Worm (Caenorhabditis elegans): ENCODE results near the gene srw-67.
A peak's percentile ranks its signal among the peaks of the same experiment; 100 is the strongest.

srw-67 gene

DNA sequence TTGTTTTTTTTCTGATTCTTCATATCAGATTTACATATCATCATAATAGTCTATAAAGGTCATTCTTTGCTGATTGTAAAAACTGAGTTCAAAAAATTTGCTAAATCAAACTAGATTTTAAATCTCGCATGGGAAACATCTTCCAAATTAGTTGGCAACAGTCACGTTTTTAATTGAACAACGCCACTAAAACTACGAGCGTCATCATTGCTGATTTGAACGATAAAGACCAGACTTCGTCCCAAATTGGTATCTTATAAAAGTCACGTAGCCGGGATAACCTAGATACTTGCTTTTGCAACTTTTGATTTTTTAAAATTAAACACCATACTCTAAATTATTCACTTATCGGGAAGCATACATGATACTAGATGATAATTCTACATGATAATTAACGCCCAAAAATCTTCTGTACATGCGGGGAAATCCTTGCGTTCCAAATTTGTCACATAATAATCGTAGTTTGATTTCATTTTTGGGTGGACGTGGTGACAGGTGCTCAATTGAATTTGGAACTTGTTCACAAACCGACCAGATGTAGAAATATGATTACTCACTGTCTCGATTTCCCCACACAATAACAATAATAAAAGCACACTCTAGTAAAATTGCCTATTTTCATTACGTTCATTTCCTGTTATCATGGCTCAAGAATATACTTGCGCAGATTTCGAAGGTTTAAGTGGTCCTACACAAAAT lies at the start of gene srw-67:
Gene srw-67 (plus strand): TSS at position 643 of the 699 bp plus-strand sequence.
- TF ChIP-seq irx-1 (tag; optimal IDR thresholded peaks at IDR 0.05) (no peak), unc-86 (tag; optimal IDR thresholded peaks at IDR 0.05) (no peak), swsn-7 (tag; optimal IDR thresholded peaks at IDR 0.05) (no peak), snu-23 (GFP tag; optimal IDR thresholded peaks at IDR 0.05) (no peak), elt-3 (tag; optimal IDR thresholded peaks at IDR 0.05) (peak in 1 of 6 experiments; percentile 33), zag-1 (tag; optimal IDR thresholded peaks at IDR 0.05) (no peak), lsy-2 (tag; optimal IDR thresholded peaks at IDR 0.05) (no peak), efl-1 (optimal IDR thresholded peaks at IDR 0.05) (no peak), efl-1 (GFP tag; optimal IDR thresholded peaks at IDR 0.05 in 1 of 2) (peak in 1 of 2 experiments; percentile 41), efl-3 (GFP tag; optimal IDR thresholded peaks at IDR 0.05) (no peak), blmp-1 (tag; optimal IDR thresholded peaks at IDR 0.05) (peak; percentile 14), lin-39 (tag; optimal IDR thresholded peaks at IDR 0.05) (no peak)

ce11 chrV:7369578-7369977 lies 47.9 kb upstream of the srw-67 start, which contains the start of gene srj-14:
Gene srj-14 (plus strand): TSS chrV:7369708.
- TF ChIP-seq C34B4.2 (tag; optimal IDR thresholded peaks at IDR 0.05) = no peak
- TF ChIP-seq xbp-1 (tag; optimal IDR thresholded peaks at IDR 0.05) = no peak
- TF ChIP-seq ztf-11 (tag; optimal IDR thresholded peaks at IDR 0.05) = no peak
- TF ChIP-seq ceh-63 (GFP tag; optimal IDR thresholded peaks at IDR 0.05) = no peak
- TF ChIP-seq ztf-4 (tag; optimal IDR thresholded peaks at IDR 0.05) = no peak
- no peak for TF ChIP-seq efl-1 (optimal IDR thresholded peaks at IDR 0.05)
- peak in 1 of 2 experiments; percentile 77 for TF ChIP-seq efl-1 (GFP tag; optimal IDR thresholded peaks at IDR 0.05 in 1 of 2)

- TF ChIP-seq fkh-8 (tag; optimal IDR thresholded peaks at IDR 0.05) (peak; percentile 50), jun-1 (tag; optimal IDR thresholded peaks at IDR 0.05) (no peak)
Observed at ce11 chrV:7374090-7374489, 43.4 kb upstream of the srw-67 start, which contains the start of gene srx-56. Gene srx-56 (plus strand): TSS chrV:7374390.

DNA sequence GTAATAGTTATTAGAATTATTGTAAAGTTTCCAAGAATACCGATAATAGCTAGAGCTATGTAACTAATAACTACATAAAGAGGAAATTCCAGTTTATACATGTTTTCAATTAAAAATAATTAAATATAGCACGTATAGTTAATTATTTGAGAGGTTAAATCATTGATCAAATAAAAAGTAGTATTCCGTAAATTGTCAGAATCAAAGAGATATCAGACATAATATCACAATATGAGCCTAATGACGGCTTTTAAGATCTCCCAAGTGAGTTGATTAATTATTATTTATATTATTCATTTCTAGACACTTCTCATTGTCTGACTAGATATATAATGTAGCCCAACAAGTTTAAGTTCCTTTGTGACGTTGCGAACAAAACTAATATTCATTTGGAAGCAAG lies 38.1 kb upstream of the srw-67 start, which contains the start of gene srsx-24:
Gene srsx-24 (minus strand): TSS at position 101 of the 400 bp plus-strand sequence.
- no peak for TF ChIP-seq fkh-4 (tag; optimal IDR thresholded peaks at IDR 0.05; ENCODE audit: borderline replicate concordance)
- no peak for TF ChIP-seq xbp-1 (tag; optimal IDR thresholded peaks at IDR 0.05)
- peak; percentile 40 for TF ChIP-seq ceh-8 (GFP tag; optimal IDR thresholded peaks at IDR 0.05)
- no peak for TF ChIP-seq F16B12.6 (tag; optimal IDR thresholded peaks at IDR 0.05)
- TF ChIP-seq nhr-11 (tag; optimal IDR thresholded peaks at IDR 0.05) = no peak
- no peak for TF ChIP-seq lir-3 (tag; optimal IDR thresholded peaks at IDR 0.05; ENCODE audit: poor library complexity)
- no peak for TF ChIP-seq nhr-90 (tag; optimal IDR thresholded peaks at IDR 0.05; ENCODE audit: poor library complexity)

ce11 chrV:7381008-7381407 lies 36.5 kb upstream of the srw-67 start, which contains the start of gene C03G6.17:
Gene C03G6.17 (minus strand): TSS chrV:7381108.
- peak; percentile 22 for TF ChIP-seq blmp-1 (tag; optimal IDR thresholded peaks at IDR 0.05)
- TF ChIP-seq ceh-90 (tag; optimal IDR thresholded peaks at IDR 0.05) = no peak
- peak; percentile 63 for TF ChIP-seq nhr-85 (tag)

ce11 chrV:7386052-7386573 lies 31.3 kb upstream of the srw-67 start, which contains the start of gene srp-6:
Gene srp-6 (minus strand): TSS chrV:7386102.
- TF ChIP-seq fkh-8 (tag; optimal IDR thresholded peaks at IDR 0.05) = peak; percentile 42
- no peak for TF ChIP-seq fos-1 (tag; optimal IDR thresholded peaks at IDR 0.05)
- peak; percentile 37 for TF ChIP-seq lin-14 (GFP tag; optimal IDR thresholded peaks at IDR 0.05)
- no peak for TF ChIP-seq ets-5 (GFP tag; IDR thresholded peaks at IDR 0.05)
- peak; percentile 35 for TF ChIP-seq blmp-1 (tag; optimal IDR thresholded peaks at IDR 0.05)
- peak; percentile 57 for TF ChIP-seq hlh-4 (tag; optimal IDR thresholded peaks at IDR 0.05)
- peak; percentile 47 for TF ChIP-seq nhr-71 (tag; optimal IDR thresholded peaks at IDR 0.05)
- TF ChIP-seq efl-1 (optimal IDR thresholded peaks at IDR 0.05) = no peak
- TF ChIP-seq efl-1 (GFP tag; optimal IDR thresholded peaks at IDR 0.05 in 1 of 2) = peak in 1 of 2 experiments; percentile 5

Data from whole organism, L1 larva.